Worm (Caenorhabditis elegans): ENCODE measurements around the gene Y41G9A.6.

- TF ChIP-seq hmbx-1 (tag; optimal IDR thresholded peaks at IDR 0.05) (no peak), tra-4 (tag; optimal IDR thresholded peaks at IDR 0.05) (no peak), ama-1 (optimal IDR thresholded peaks at IDR 0.05) (no peak), ceh-13 (GFP tag; optimal IDR thresholded peaks at IDR 0.05) (no peak), sea-1 (GFP tag; conservative IDR thresholded peaks at IDR 0.05) (no peak), F13C5.2 (tag; optimal IDR thresholded peaks at IDR 0.05) (no peak), flt-1 (GFP tag; IDR thresholded peaks at IDR 0.05) (no peak), ets-7 (tag; optimal IDR thresholded peaks at IDR 0.05) (no peak), tbx-11 (GFP tag; IDR thresholded peaks at IDR 0.05) (no peak), pes-1 (GFP tag; IDR thresholded peaks at IDR 0.05) (no peak)
Measured at ce11 chrX:3031484-3031883, 27.9 kb upstream of the Y41G9A.6 start, which contains the start of gene clec-265.
